Worm (Caenorhabditis elegans) whole organism, L1 larva: ENCODE results near the gene H28G03.2.

Experiments used
- C34B4.2 ChIP-seq: sonication (generic microtip); optimal IDR thresholded peaks from 2 replicates; lab custom pipeline; 2017; ENCODE audit warnings: mild to moderate bottlenecking, missing genetic modification characterization, missing compliant biosample characterization
- alr-1 ChIP-seq: fragments of 200-800 bp; sonication (Bioruptor generic); optimal IDR thresholded peaks from 2 replicates; lab custom pipeline; 2018; ENCODE audit warnings: borderline replicate concordance, mild to moderate bottlenecking, missing genetic modification characterization, missing compliant biosample characterization
- ama-1 ChIP-seq: fragments of 150-350 bp; optimal IDR thresholded peaks from 2 replicates; lab custom pipeline; 2014
- ceh-82 ChIP-seq, 3 experiments: fragments of 150-350 bp in 1 of 3; sonication (generic microtip) in 2 of 3; optimal IDR thresholded peaks; 2 replicates each; lab custom pipeline; 2014 to 2017; ENCODE audit warnings: missing biosample characterization in 3 of 3, missing genetic modification characterization in 3 of 3
- ces-1 ChIP-seq: fragments of 150-350 bp; optimal IDR thresholded peaks from 2 replicates; lab custom pipeline; 2014; ENCODE audit warnings: missing biosample characterization, missing genetic modification reagents, missing genetic modification characterization
- dsc-1 ChIP-seq: sonication (generic microtip); optimal IDR thresholded peaks from 2 replicates; lab custom pipeline; 2016; ENCODE audit warnings: mild to moderate bottlenecking, missing genetic modification characterization, missing compliant biosample characterization
- efl-1 ChIP-seq, 4 experiments: fragments of 150-350 bp; optimal IDR thresholded peaks in 3 of 4; peaks in 1 of 4; 1 replicate in 1 of 4; 2 replicates in 3 of 4; lab custom pipeline; 2014; ENCODE audit warnings: missing biosample characterization in 2 of 4, missing genetic modification characterization in 2 of 4, missing genetic modification reagents in 2 of 4
- egl-13 ChIP-seq: sonication (generic microtip); optimal IDR thresholded peaks from 2 replicates; lab custom pipeline; 2016; ENCODE audit warnings: missing genotype, missing genetic modification reagents, missing genetic modification characterization, missing compliant biosample characterization
- ets-5 ChIP-seq: fragments of 200-800 bp; sonication (Bioruptor generic); IDR thresholded peaks from 2 replicates; pipeline ENCODE4 v1.3.6; 2022; ENCODE audit warnings: missing genetic modification characterization, missing compliant biosample characterization
- fkh-10 ChIP-seq: sonication (generic microtip); optimal IDR thresholded peaks from 2 replicates; lab custom pipeline; 2017; ENCODE audit warnings: missing biosample characterization, missing genetic modification reagents, missing genetic modification characterization
- grh-1 ChIP-seq: fragments of 200-800 bp; sonication (Bioruptor generic); IDR thresholded peaks from 2 replicates; pipeline ENCODE4 v1.3.6; 2022; ENCODE audit warnings: missing genetic modification reagents, missing genetic modification characterization, missing compliant biosample characterization
- hlh-17 ChIP-seq: fragments of 200-800 bp; sonication (Bioruptor generic); optimal IDR thresholded peaks from 2 replicates; lab custom pipeline; 2018; ENCODE audit warnings: missing genetic modification characterization, mild to moderate bottlenecking, missing compliant biosample characterization, moderate library complexity, borderline replicate concordance
- hpl-2 ChIP-seq: fragments of 150-350 bp; optimal IDR thresholded peaks from 2 replicates; lab custom pipeline; 2014; ENCODE audit warnings: missing biosample characterization, missing genetic modification reagents, missing genetic modification characterization
- irx-1 ChIP-seq: sonication (generic microtip); optimal IDR thresholded peaks from 2 replicates; lab custom pipeline; 2016; ENCODE audit warnings: missing genetic modification characterization, missing compliant biosample characterization
- isw-1 ChIP-seq: fragments of 200-800 bp; sonication (Bioruptor generic); IDR thresholded peaks from 2 replicates; pipeline ENCODE4 v1.3.6; 2022; ENCODE audit warnings: missing genetic modification characterization, missing compliant biosample characterization
- lin-13 ChIP-seq: fragments of 150-350 bp; optimal IDR thresholded peaks from 2 replicates; lab custom pipeline; 2014; ENCODE audit warnings: missing biosample characterization, missing genetic modification reagents, missing genetic modification characterization
- lin-14 ChIP-seq: fragments of 200-800 bp; sonication (Bioruptor generic); optimal IDR thresholded peaks from 2 replicates; lab custom pipeline; 2018; ENCODE audit warnings: mild to moderate bottlenecking, missing genetic modification characterization, moderate library complexity, missing compliant biosample characterization
- lin-15B ChIP-seq: fragments of 150-350 bp; sonication (generic microtip); optimal IDR thresholded peaks from 3 replicates; lab custom pipeline; 2014; ENCODE audit warnings: missing biosample characterization, missing genetic modification characterization
- lin-35 ChIP-seq, 2 experiments: fragments of 150-350 bp; optimal IDR thresholded peaks; 2 replicates each; lab custom pipeline; 2014; ENCODE audit warnings: missing biosample characterization in 2 of 2, missing genetic modification characterization in 2 of 2, missing genetic modification reagents in 2 of 2
- lin-39 ChIP-seq: fragments of 150-350 bp; optimal IDR thresholded peaks from 2 replicates; lab custom pipeline; 2014; ENCODE audit warnings: missing biosample characterization, missing genetic modification reagents, missing genetic modification characterization
- lir-3 ChIP-seq: sonication (generic microtip); optimal IDR thresholded peaks from 2 replicates; lab custom pipeline; 2016; ENCODE audit warnings: mild to moderate bottlenecking, missing genetic modification characterization, moderate library complexity, missing compliant biosample characterization; ENCODE audit not compliant: poor library complexity
- mab-9 ChIP-seq: fragments of 200-800 bp; sonication (Bioruptor generic); IDR thresholded peaks from 2 replicates; pipeline ENCODE4 v1.3.6; 2022; ENCODE audit warnings: missing genetic modification reagents, missing genetic modification characterization, missing compliant biosample characterization
- mdl-1 ChIP-seq, 2 experiments: fragments of 150-350 bp; optimal IDR thresholded peaks; 2 replicates each; lab custom pipeline; 2014 to 2017; ENCODE audit warnings: missing biosample characterization in 2 of 2, missing genetic modification characterization in 2 of 2, inconsistent platforms in 1 of 2
- mef-2 ChIP-seq: fragments of 150-350 bp; optimal IDR thresholded peaks from 2 replicates; lab custom pipeline; 2014; ENCODE audit warnings: missing biosample characterization, missing genetic modification characterization
- mep-1 ChIP-seq: fragments of 150-350 bp; optimal IDR thresholded peaks from 2 replicates; lab custom pipeline; 2014; ENCODE audit warnings: missing biosample characterization, missing genetic modification characterization
- nhr-12 ChIP-seq: sonication (generic microtip); optimal IDR thresholded peaks from 2 replicates; lab custom pipeline; 2017; ENCODE audit warnings: missing biosample characterization, missing genetic modification characterization
- nhr-28 ChIP-seq: fragments of 150-350 bp; optimal IDR thresholded peaks from 2 replicates; lab custom pipeline; 2014; ENCODE audit warnings: missing biosample characterization, missing genetic modification characterization
- nhr-47 ChIP-seq: sonication (generic microtip); optimal IDR thresholded peaks from 2 replicates; lab custom pipeline; 2016; ENCODE audit warnings: mild to moderate bottlenecking, missing genetic modification characterization, moderate library complexity, missing compliant biosample characterization
- nhr-84 ChIP-seq: sonication (generic microtip); optimal IDR thresholded peaks from 2 replicates; lab custom pipeline; 2017; ENCODE audit warnings: missing biosample characterization, missing genetic modification characterization
- nhr-85 ChIP-seq: sonication (generic microtip); peaks from one replicate; lab custom pipeline; 2016; ENCODE audit warnings: missing genetic modification characterization, inconsistent platforms, missing compliant biosample characterization
- pax-3 ChIP-seq: fragments of 200-800 bp; sonication (Bioruptor generic); optimal IDR thresholded peaks from 2 replicates; lab custom pipeline; 2018; ENCODE audit warnings: mild to moderate bottlenecking, missing genetic modification characterization, moderate library complexity, missing compliant biosample characterization
- snpc-4 ChIP-seq: fragments of 150-350 bp; optimal IDR thresholded peaks from 2 replicates; lab custom pipeline; 2014; ENCODE audit warnings: missing biosample characterization, missing genetic modification characterization
- snu-23 ChIP-seq: sonication (generic microtip); optimal IDR thresholded peaks from 2 replicates; lab custom pipeline; 2016; ENCODE audit warnings: missing genetic modification characterization, missing compliant biosample characterization
- sox-4 ChIP-seq: sonication (generic microtip); optimal IDR thresholded peaks from 2 replicates; lab custom pipeline; 2016; ENCODE audit warnings: missing genetic modification characterization, missing compliant biosample characterization
- sptf-1 ChIP-seq: fragments of 150-350 bp; optimal IDR thresholded peaks from 2 replicates; lab custom pipeline; 2014; ENCODE audit warnings: missing biosample characterization, missing genetic modification characterization
- tbx-2 ChIP-seq: sonication (generic microtip); optimal IDR thresholded peaks from 2 replicates; lab custom pipeline; 2016; ENCODE audit warnings: missing genetic modification characterization, missing compliant biosample characterization
- unc-98 ChIP-seq: fragments of 200-800 bp; sonication (Bioruptor generic); IDR thresholded peaks from 2 replicates; pipeline ENCODE4 v1.3.6; 2022; ENCODE audit warnings: missing genetic modification characterization, missing compliant biosample characterization
- xbp-1 ChIP-seq: sonication (generic microtip); optimal IDR thresholded peaks from 2 replicates; lab custom pipeline; 2016; ENCODE audit warnings: missing genetic modification characterization, missing compliant biosample characterization
- zip-4 ChIP-seq: fragments of 200-800 bp; sonication (Bioruptor generic); optimal IDR thresholded peaks from 2 replicates; lab custom pipeline; 2018; ENCODE audit warnings: mild to moderate bottlenecking, missing genetic modification characterization, moderate library complexity, missing compliant biosample characterization
- ztf-4 ChIP-seq: fragments of 150-350 bp; optimal IDR thresholded peaks from 2 replicates; lab custom pipeline; 2014; ENCODE audit warnings: missing biosample characterization, missing genetic modification characterization

Gene H28G03.2

DNA sequence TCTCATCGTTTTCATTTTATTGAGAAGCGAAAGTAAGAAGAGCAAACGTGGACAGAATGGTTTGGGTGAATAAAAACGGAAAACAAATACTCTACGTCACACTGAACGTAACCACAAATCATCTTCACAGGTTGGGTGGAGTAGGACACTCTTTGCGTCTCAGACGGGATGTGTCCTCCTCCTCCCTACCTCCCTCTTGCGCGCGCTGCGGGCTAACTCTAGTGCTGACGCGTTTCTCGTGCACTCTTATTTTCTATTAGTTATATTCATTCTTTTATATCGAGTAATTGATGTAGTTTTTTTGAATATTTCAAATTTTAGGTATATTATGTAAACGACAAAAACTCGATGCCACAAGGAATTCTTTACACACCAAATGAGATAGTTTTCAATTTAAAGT, 38.5 kb downstream of the H28G03.2 start, which contains the start of gene Y34B4A.7 (continued):
- TF ChIP-seq nhr-28 (tag; lab: Kevin White, UChicago), result no peak
- no peak for TF ChIP-seq fkh-10 (GFP tag; lab: Kevin White, UChicago)
- no peak for TF ChIP-seq mdl-1 (tag; optimal IDR thresholded peaks at IDR 0.05; lab: Kevin White, UChicago)
- no peak for TF ChIP-seq mef-2 (tag; lab: Kevin White, UChicago)
- TF ChIP-seq isw-1 (GFP tag; lab: Robert Waterston, UW), result no peak
- no peak for TF ChIP-seq C34B4.2
- TF ChIP-seq mab-9 (GFP tag; lab: Robert Waterston, UW), result no peak
- peak; percentile 83 for TF ChIP-seq mep-1 (tag; lab: Kevin White, UChicago)
- TF ChIP-seq xbp-1 (tag; lab: Kevin White, UChicago), result peak; percentile 86
- TF ChIP-seq egl-13 (tag; lab: Kevin White, UChicago), result peak; percentile 53
- TF ChIP-seq ama-1 (lab: Kevin White, UChicago), result no peak
- no peak for TF ChIP-seq zip-4 (GFP tag; lab: Kevin White, UChicago)
- no peak for TF ChIP-seq ces-1 (GFP tag; lab: Kevin White, UChicago)
- TF ChIP-seq pax-3 (tag; lab: Kevin White, UChicago), result no peak
- peak; percentile 13 for TF ChIP-seq lin-39
- TF ChIP-seq lin-15B, result no peak
- TF ChIP-seq lin-35 (GFP tag; optimal IDR thresholded peaks at IDR 0.05; lab: Kevin White, UChicago), result peak; percentile 66 to 71
- TF ChIP-seq lir-3 (tag; lab: Kevin White, UChicago), result no peak
- TF ChIP-seq snpc-4 (tag; lab: Kevin White, UChicago), result peak; percentile 45
- peak; percentile 11 for TF ChIP-seq dsc-1 (tag; lab: Kevin White, UChicago)
- TF ChIP-seq nhr-84 (tag; lab: Kevin White, UChicago), result no peak
- peak; percentile 49 for TF ChIP-seq grh-1 (GFP tag; lab: Robert Waterston, UW)
- TF ChIP-seq unc-98, result no peak
- TF ChIP-seq lin-14 (GFP tag; lab: Kevin White, UChicago), result peak; percentile 92
- peak; percentile 40 to 51 for TF ChIP-seq efl-1 (optimal IDR thresholded peaks at IDR 0.05; lab: Kevin White, UChicago)
- TF ChIP-seq efl-1 (GFP tag; optimal IDR thresholded peaks at IDR 0.05 in 1 of 2; lab: Kevin White, UChicago), result peak; percentile 45 to 95
- peak; percentile 89 for TF ChIP-seq nhr-85 (tag; lab: Kevin White, UChicago)
- TF ChIP-seq sptf-1 (tag; lab: Kevin White, UChicago), result no peak
- TF ChIP-seq snu-23, result peak; percentile 80
- peak; percentile 51 for TF ChIP-seq lin-13 (GFP tag; lab: Kevin White, UChicago)
- TF ChIP-seq alr-1 (tag; lab: Kevin White, UChicago), result no peak
- peak; percentile 59 for TF ChIP-seq irx-1 (tag; lab: Kevin White, UChicago)

DNA sequence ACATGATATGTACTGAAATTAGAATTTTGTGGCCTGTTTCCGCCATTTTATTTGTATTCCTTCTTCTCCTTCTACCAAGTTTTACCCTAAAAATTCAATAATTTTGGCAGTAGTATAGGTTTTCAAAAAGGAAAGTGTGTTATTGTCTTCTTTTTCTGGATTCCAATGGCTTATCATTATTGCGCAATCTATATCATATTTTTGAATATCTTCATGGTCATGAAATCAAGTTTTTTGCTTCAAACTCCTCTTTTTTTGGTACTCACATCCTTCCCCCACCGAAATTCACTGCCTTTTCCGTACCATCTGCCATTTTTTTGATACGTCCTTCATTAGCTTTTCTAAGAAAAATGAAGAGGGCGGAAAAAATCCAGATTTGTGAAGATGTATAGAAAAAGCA, 43.2 kb downstream of the H28G03.2 start:
- no peak for TF ChIP-seq mdl-1 (tag; optimal IDR thresholded peaks at IDR 0.05; lab: Kevin White, UChicago)
- no peak for TF ChIP-seq lin-39
- TF ChIP-seq ets-5 (GFP tag; lab: Robert Waterston, UW), result no peak
- no peak for TF ChIP-seq nhr-12 (tag; lab: Kevin White, UChicago)
- TF ChIP-seq ceh-82 (tag; optimal IDR thresholded peaks at IDR 0.05; lab: Kevin White, UChicago), result no peak
- TF ChIP-seq ztf-4 (tag; lab: Kevin White, UChicago), result no peak
- TF ChIP-seq lir-3 (tag; lab: Kevin White, UChicago), result no peak
- no peak for TF ChIP-seq tbx-2 (tag; lab: Kevin White, UChicago)
- no peak for TF ChIP-seq C34B4.2
- TF ChIP-seq hpl-2, result no peak
- no peak for TF ChIP-seq nhr-47
- no peak for TF ChIP-seq alr-1 (tag; lab: Kevin White, UChicago)
- no peak for TF ChIP-seq mef-2 (tag; lab: Kevin White, UChicago)
- no peak for TF ChIP-seq hlh-17 (GFP tag; lab: Kevin White, UChicago)
- no peak for TF ChIP-seq sox-4 (tag; lab: Kevin White, UChicago)
